Fruit fly (Drosophila melanogaster): ENCODE data around the gene MED31.

Gene MED31

DNA sequence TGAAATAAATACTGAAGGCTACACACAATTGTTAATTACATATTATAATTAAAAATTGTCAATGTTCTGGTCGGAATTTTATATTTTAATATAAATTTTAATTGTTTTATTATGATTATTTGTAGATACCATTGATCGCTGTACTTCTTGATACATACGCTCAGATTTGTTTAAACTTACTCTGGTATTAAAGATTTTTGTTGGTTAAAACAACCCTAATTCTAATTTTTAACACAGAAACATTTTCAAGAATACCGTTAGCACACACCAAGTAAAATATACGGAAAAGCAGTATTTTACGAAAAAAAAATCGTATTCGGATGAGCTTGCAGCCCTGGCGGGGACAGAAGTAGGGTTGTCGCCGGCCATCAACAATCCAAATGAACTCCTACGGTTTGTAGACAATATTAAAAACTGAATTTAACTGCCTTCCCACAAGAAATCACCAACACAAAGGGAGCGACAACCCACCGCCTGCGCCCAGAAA lies at the start of gene MED31, which contains the start of the genes CG9775 and slx1 (continued):
- TF ChIP-seq CG1233 (GFP tag; optimal IDR thresholded peaks at IDR 0.05) (peak; percentile 68), Vsx1 (GFP tag; optimal IDR thresholded peaks at IDR 0.05) (no peak), CHES-1-like (GFP tag; optimal IDR thresholded peaks at IDR 0.05) (no peak), CG7357 (GFP tag; IDR thresholded peaks at IDR 0.05) (peak; percentile 70), sug (tag; optimal IDR thresholded peaks at IDR 0.05) (peak; percentile 75), dm (GFP tag; optimal IDR thresholded peaks at IDR 0.05) (peak; percentile 28), YL-1 (GFP tag; optimal IDR thresholded peaks at IDR 0.05) (peak; percentile 74), jing (GFP tag; optimal IDR thresholded peaks at IDR 0.05) (no peak), HmgZ (tag; optimal IDR thresholded peaks at IDR 0.05) (peak; percentile 45), az2 (GFP tag; optimal IDR thresholded peaks at IDR 0.05) (peak; percentile 68), chm (GFP tag; IDR thresholded peaks at IDR 0.05) (0 out of 2 replicates have a peak, but pooled peaks have one; percentile 35), Lim3 (GFP tag; IDR thresholded peaks at IDR 0.05) (no peak), CG5953 (GFP tag; IDR thresholded peaks at IDR 0.05) (no peak), sd (tag; optimal IDR thresholded peaks at IDR 0.05) (no peak), D19A (tag; optimal IDR thresholded peaks at IDR 0.05) (peak; percentile 73), lbe (GFP tag; optimal IDR thresholded peaks at IDR 0.05) (peak; percentile 18), CG15073 (GFP tag; optimal IDR thresholded peaks at IDR 0.05) (no peak), gcm2 (GFP tag; optimal IDR thresholded peaks at IDR 0.05) (no peak), mirr (GFP tag; optimal IDR thresholded peaks at IDR 0.05) (no peak), CG12744 (GFP tag; optimal IDR thresholded peaks at IDR 0.05) (no peak), CG1602 (GFP tag; optimal IDR thresholded peaks at IDR 0.05) (peak; percentile 74), otp (GFP tag; IDR thresholded peaks at IDR 0.05) (no peak), chn (GFP tag; optimal IDR thresholded peaks at IDR 0.05) (no peak), eyg (GFP tag; optimal IDR thresholded peaks at IDR 0.05) (no peak), ssp (GFP tag; IDR thresholded peaks at IDR 0.05) (peak; percentile 92), pfk (GFP tag; optimal IDR thresholded peaks at IDR 0.05) (no peak), lmd (GFP tag; IDR thresholded peaks at IDR 0.05) (peak; percentile 75), C15 (GFP tag; IDR thresholded peaks at IDR 0.05) (no peak), mld (GFP tag; IDR thresholded peaks at IDR 0.05; ENCODE audit: partially characterized antibody) (no peak), yki (optimal IDR thresholded peaks at IDR 0.05) (no peak), CG17612 (GFP tag; IDR thresholded peaks at IDR 0.05) (peak; percentile 55; the same call in 1 of the 2 replicates), fd3F (GFP tag; optimal IDR thresholded peaks at IDR 0.05) (peak; percentile 76), vfl (GFP tag; optimal IDR thresholded peaks at IDR 0.05) (no peak), tll (GFP tag; optimal IDR thresholded peaks at IDR 0.05) (no peak), cad (GFP tag; optimal IDR thresholded peaks at IDR 0.05) (no peak), Nf-YB (GFP tag; optimal IDR thresholded peaks at IDR 0.05) (peak; percentile 47), CG7839 (tag; optimal IDR thresholded peaks at IDR 0.05) (peak; percentile 82), Hr39 (optimal IDR thresholded peaks at IDR 0.05) (no peak), CG18619 (GFP tag; optimal IDR thresholded peaks at IDR 0.05) (peak; percentile 68), br (optimal IDR thresholded peaks at IDR 0.05) (no peak), trem (tag; optimal IDR thresholded peaks at IDR 0.05) (peak; percentile 82), maf-S (GFP tag; optimal IDR thresholded peaks at IDR 0.05) (peak; percentile 23), Gsc (GFP tag; IDR thresholded peaks at IDR 0.05) (no peak), HLHmδ (GFP tag; optimal IDR thresholded peaks at IDR 0.05) (no peak), Dbx (GFP tag; IDR thresholded peaks at IDR 0.05) (peak; percentile 70), slou (GFP tag; optimal IDR thresholded peaks at IDR 0.05) (peak; percentile 41), aop (GFP tag; IDR thresholded peaks at IDR 0.05) (no peak), HmgD (GFP tag; optimal IDR thresholded peaks at IDR 0.05) (peak; percentile 9), CG4730 (GFP tag; IDR thresholded peaks at IDR 0.05) (peak; percentile 58), Side (GFP tag; optimal IDR thresholded peaks at IDR 0.05) (peak; percentile 16), dmrt11E (tag; optimal IDR thresholded peaks at IDR 0.05) (peak; percentile 76), pros (GFP tag; optimal IDR thresholded peaks at IDR 0.05) (no peak), ara (GFP tag; IDR thresholded peaks at IDR 0.05) (peak; percentile 57; the same call in 1 of the 2 replicates)
